Fruit fly (Drosophila melanogaster) whole organism, embryonic: Measurements from ENCODE around the gene grsm.

Experiments used
- Aef1 ChIP-seq: fragments of 200-800 bp; sonication (Bioruptor generic); IDR thresholded peaks from 3 replicates; pipeline ENCODE4 v1.3.6; 2022; ENCODE audit warnings: missing biosample characterization, missing genetic modification characterization
- BEAF-32 ChIP-seq: fragments of 200-800 bp; sonication (Bioruptor generic); optimal IDR thresholded peaks from 3 replicates; lab custom pipeline; 2017; ENCODE audit warnings: missing biosample characterization, missing genetic modification characterization, mild to moderate bottlenecking, moderate library complexity, missing genetic modification reagents
- BtbVII ChIP-seq: fragments of 200-800 bp; sonication (Bioruptor generic); optimal IDR thresholded peaks from 3 replicates; lab custom pipeline; 2017; ENCODE audit warnings: missing biosample characterization, mild to moderate bottlenecking, missing genetic modification characterization
- CG12299 ChIP-seq: fragments of 200-800 bp; sonication (Bioruptor generic); optimal IDR thresholded peaks from 2 replicates; lab custom pipeline; 2018; ENCODE audit warnings: missing biosample characterization, mild to moderate bottlenecking, missing genetic modification characterization
- CG13296 ChIP-seq: fragments of 200-800 bp; sonication (Bioruptor generic); optimal IDR thresholded peaks from 3 replicates; lab custom pipeline; 2018; ENCODE audit warnings: missing biosample characterization, mild to moderate bottlenecking, missing genetic modification characterization
- CG14965 ChIP-seq: fragments of 200-800 bp; sonication (Bioruptor generic); optimal IDR thresholded peaks from 2 replicates; lab custom pipeline; 2016; ENCODE audit warnings: missing biosample characterization, missing genetic modification characterization, borderline replicate concordance
- CG15479 ChIP-seq: fragments of 200-800 bp; sonication (Bioruptor generic); optimal IDR thresholded peaks from 3 replicates; lab custom pipeline; 2019; ENCODE audit warnings: missing biosample characterization, mild to moderate bottlenecking, missing genetic modification characterization, moderate library complexity
- CG17568 ChIP-seq: fragments of 200-800 bp; sonication (Bioruptor generic); optimal IDR thresholded peaks from 2 replicates; lab custom pipeline; 2018; ENCODE audit warnings: missing biosample characterization, mild to moderate bottlenecking, missing genetic modification characterization, moderate library complexity
- CG18476 ChIP-seq: fragments of 200-800 bp; sonication (Bioruptor generic); optimal IDR thresholded peaks from 2 replicates; lab custom pipeline; 2016; ENCODE audit warnings: missing biosample characterization, mild to moderate bottlenecking, missing genetic modification characterization
- CG2120 ChIP-seq: fragments of 200-800 bp; sonication (Bioruptor generic); optimal IDR thresholded peaks from 3 replicates; lab custom pipeline; 2016; ENCODE audit warnings: missing biosample characterization, missing genetic modification characterization
- CG2678 ChIP-seq: fragments of 200-800 bp; sonication (Bioruptor generic); optimal IDR thresholded peaks from 3 replicates; lab custom pipeline; 2019; ENCODE audit warnings: missing biosample characterization, mild to moderate bottlenecking, missing genetic modification characterization, moderate library complexity
- CG3065 ChIP-seq: fragments of 200-800 bp; sonication (Bioruptor generic); optimal IDR thresholded peaks from 2 replicates; lab custom pipeline; 2016; ENCODE audit warnings: missing biosample characterization, missing genetic modification characterization
- CG33557 ChIP-seq: fragments of 200-800 bp; sonication (Bioruptor generic); optimal IDR thresholded peaks from 2 replicates; lab custom pipeline; 2019; ENCODE audit warnings: missing biosample characterization, mild to moderate bottlenecking, missing genetic modification characterization, moderate library complexity
- CG3726 ChIP-seq: fragments of 200-800 bp; sonication (Bioruptor generic); IDR thresholded peaks from 3 replicates; pipeline ENCODE4, ENCODE4 v1.3.6; 2022; ENCODE audit warnings: missing biosample characterization, missing genetic modification characterization
- CG4730 ChIP-seq: fragments of 200-800 bp; sonication (Bioruptor generic); IDR thresholded peaks from 2 replicates; pipeline ENCODE4 v1.3.6; 2022; ENCODE audit warnings: missing biosample characterization, missing genetic modification characterization
- CG4820 ChIP-seq: fragments of 200-800 bp; sonication (Bioruptor generic); optimal IDR thresholded peaks from 3 replicates; lab custom pipeline; 2016; ENCODE audit warnings: missing biosample characterization, missing genetic modification characterization
- CG6175 ChIP-seq: fragments of 200-800 bp; sonication (Bioruptor generic); IDR thresholded peaks from 3 replicates; pipeline ENCODE4 v1.3.6; 2022; ENCODE audit warnings: missing biosample characterization, missing genetic modification characterization
- CG6854 ChIP-seq: fragments of 200-800 bp; sonication (Bioruptor generic); optimal IDR thresholded peaks from 3 replicates; lab custom pipeline; 2017; ENCODE audit warnings: missing biosample characterization, mild to moderate bottlenecking, missing genetic modification characterization
- CG9817 ChIP-seq: fragments of 200-800 bp; sonication (Bioruptor generic); optimal IDR thresholded peaks from 2 replicates; lab custom pipeline; 2018; ENCODE audit warnings: missing biosample characterization, mild to moderate bottlenecking, missing genetic modification characterization, moderate library complexity
- CG9932 ChIP-seq: fragments of 200-800 bp; sonication (Bioruptor generic); IDR thresholded peaks from 2 replicates; pipeline ENCODE4 v1.3.6; 2022; ENCODE audit warnings: missing biosample characterization, missing genetic modification characterization
- CoRest ChIP-seq: fragments of 200-800 bp; sonication (Bioruptor generic); optimal IDR thresholded peaks from 3 replicates; lab custom pipeline; 2018; ENCODE audit warnings: missing biosample characterization, mild to moderate bottlenecking, missing genetic modification characterization, moderate library complexity
- D ChIP-seq, 2 experiments: fragments of 200-800 bp in 1 of 2; fragments of >200 bp in 1 of 2; sonication (Bioruptor generic) in 1 of 2; optimal IDR thresholded peaks; 2 replicates in 1 of 2; 3 replicates in 1 of 2; lab custom pipeline; 2017; ENCODE audit warnings: mild to moderate bottlenecking in 1 of 2, missing biosample characterization in 1 of 2, missing genetic modification characterization in 1 of 2, missing genetic modification reagents in 1 of 2
- E2f2 ChIP-seq: fragments of 200-800 bp; sonication (Bioruptor generic); IDR thresholded peaks from 2 replicates; pipeline ENCODE4 v1.3.6; 2022; ENCODE audit warnings: missing biosample characterization, missing genetic modification characterization
- Elba2 ChIP-seq: fragments of 200-800 bp; sonication (Bioruptor generic); optimal IDR thresholded peaks from 3 replicates; lab custom pipeline; 2016; ENCODE audit warnings: missing biosample characterization, missing genetic modification characterization
- HmgZ ChIP-seq: fragments of 200-800 bp; sonication (Bioruptor generic); optimal IDR thresholded peaks from 2 replicates; lab custom pipeline; 2018; ENCODE audit warnings: missing biosample characterization, mild to moderate bottlenecking, missing genetic modification characterization
- Mes4 ChIP-seq: fragments of 200-800 bp; sonication (Bioruptor generic); optimal IDR thresholded peaks from 2 replicates; lab custom pipeline; 2016; ENCODE audit warnings: missing biosample characterization, missing genetic modification characterization
- Oaz ChIP-seq: fragments of 200-800 bp; sonication (Bioruptor generic); IDR thresholded peaks from 2 replicates; pipeline ENCODE4 v1.3.6; 2022; ENCODE audit warnings: missing biosample characterization, missing genetic modification characterization
- Poxn ChIP-seq: fragments of 200-800 bp; sonication (Bioruptor generic); IDR thresholded peaks from 2 replicates; pipeline ENCODE4 v1.3.6; 2022; ENCODE audit warnings: missing biosample characterization, missing genetic modification characterization
- Stat92E ChIP-seq, 3 experiments: fragments of >200 bp in 2 of 3; fragments of 200-800 bp in 1 of 3; sonication (Bioruptor generic) in 1 of 3; optimal IDR thresholded peaks; 2 replicates each; lab custom pipeline; 2017 to 2019; ENCODE audit warnings: missing biosample characterization in 3 of 3, missing genetic modification characterization in 3 of 3, mild to moderate bottlenecking in 1 of 3, moderate library complexity in 1 of 3
- YL-1 ChIP-seq: fragments of 200-800 bp; sonication (Bioruptor generic); optimal IDR thresholded peaks from 3 replicates; lab custom pipeline; 2017; ENCODE audit warnings: missing biosample characterization, mild to moderate bottlenecking, missing genetic modification characterization
- btn ChIP-seq: fragments of 200-800 bp; sonication (Bioruptor generic); optimal IDR thresholded peaks from 2 replicates; lab custom pipeline; 2016; ENCODE audit warnings: missing biosample characterization, missing genetic modification characterization
- chm ChIP-seq: fragments of 200-800 bp; sonication (Bioruptor generic); IDR thresholded peaks from 2 replicates; pipeline ENCODE4 v1.3.6; 2022; ENCODE audit warnings: missing biosample characterization, missing genetic modification characterization
- chn ChIP-seq: fragments of 200-800 bp; sonication (Bioruptor generic); optimal IDR thresholded peaks from 2 replicates; lab custom pipeline; 2016; ENCODE audit warnings: missing biosample characterization, missing genetic modification characterization
- corto ChIP-seq: fragments of 200-800 bp; sonication (Bioruptor generic); optimal IDR thresholded peaks from 2 replicates; lab custom pipeline; 2016; ENCODE audit warnings: missing biosample characterization, mild to moderate bottlenecking, missing genetic modification characterization, moderate library complexity
- fd64A ChIP-seq: fragments of 200-800 bp; sonication (Bioruptor generic); optimal IDR thresholded peaks from 3 replicates; lab custom pipeline; 2018; ENCODE audit warnings: missing biosample characterization, mild to moderate bottlenecking, missing genetic modification characterization
- gro ChIP-seq: fragments of 200-800 bp; sonication (Bioruptor generic); optimal IDR thresholded peaks from 2 replicates; lab custom pipeline; 2016; ENCODE audit warnings: missing biosample characterization, missing genetic modification characterization
- gt ChIP-seq: fragments of 200-800 bp; sonication (Bioruptor generic); IDR thresholded peaks from 2 replicates; pipeline ENCODE4 v1.3.6; 2022; ENCODE audit warnings: missing biosample characterization, missing genetic modification characterization
- ham ChIP-seq: fragments of 200-800 bp; sonication (Bioruptor generic); IDR thresholded peaks from 2 replicates; pipeline ENCODE4 v1.3.6; 2022; ENCODE audit warnings: missing biosample characterization, missing genetic modification characterization
- knrl ChIP-seq: fragments of 200-800 bp; sonication (Bioruptor generic); IDR thresholded peaks from 3 replicates; pipeline ENCODE4 v1.3.6; 2022; ENCODE audit warnings: missing biosample characterization, missing genetic modification characterization; ENCODE audit not compliant: partially characterized antibody
- nerfin-1 ChIP-seq: fragments of 200-800 bp; sonication (Bioruptor generic); optimal IDR thresholded peaks from 3 replicates; lab custom pipeline; 2019; ENCODE audit warnings: missing biosample characterization, mild to moderate bottlenecking, missing genetic modification characterization, moderate library complexity
- nmo ChIP-seq: fragments of 200-800 bp; sonication (Bioruptor generic); optimal IDR thresholded peaks from 2 replicates; lab custom pipeline; 2018; ENCODE audit warnings: missing biosample characterization, mild to moderate bottlenecking, missing genetic modification characterization, moderate library complexity
- org-1 ChIP-seq: fragments of 200-800 bp; sonication (Bioruptor generic); optimal IDR thresholded peaks from 2 replicates; lab custom pipeline; 2017; ENCODE audit warnings: missing biosample characterization, missing genetic modification characterization
- sc ChIP-seq, 3 experiments: fragments of >200 bp in 2 of 3; fragments of 200-800 bp in 1 of 3; sonication (Bioruptor generic) in 1 of 3; optimal IDR thresholded peaks; 2 replicates in 2 of 3; 3 replicates in 1 of 3; lab custom pipeline; 2017; ENCODE audit warnings: mild to moderate bottlenecking in 1 of 3, missing biosample characterization in 1 of 3, missing genetic modification characterization in 1 of 3, missing genetic modification reagents in 1 of 3
- sens ChIP-seq: fragments of 200-800 bp; sonication (Bioruptor generic); peaks from one replicate; lab custom pipeline; 2016; ENCODE audit warnings: missing biosample characterization, missing genetic modification characterization
- ttk ChIP-seq: fragments of 200-800 bp; sonication (Bioruptor generic); IDR thresholded peaks from 2 replicates; pipeline ENCODE4 v2.1.2; 2022; ENCODE audit warnings: missing biosample characterization, missing genetic modification characterization
- z ChIP-seq: fragments of 200-800 bp; sonication (Bioruptor generic); IDR thresholded peaks from 3 replicates; pipeline ENCODE4 v1.3.6; 2022; ENCODE audit warnings: missing biosample characterization, missing genetic modification characterization
- zen2 ChIP-seq: fragments of 200-800 bp; sonication (Bioruptor generic); IDR thresholded peaks from 3 replicates; pipeline ENCODE4 v1.3.6; 2022; ENCODE audit warnings: missing biosample characterization, missing genetic modification characterization; ENCODE audit not compliant: partially characterized antibody
- zfh2 ChIP-seq: fragments of 200-800 bp; sonication (Bioruptor generic); optimal IDR thresholded peaks from 2 replicates; lab custom pipeline; 2016; ENCODE audit warnings: missing biosample characterization, missing genetic modification characterization

grsm gene

dm6 chr3R:12982167-12982981 is 14.9 kb upstream of the grsm start (continued):
- TF ChIP-seq CG6175 (GFP tag; lab: Robert Waterston, UW), result no peak
- TF ChIP-seq gro, result no peak
- peak; percentile 64 for TF ChIP-seq HmgZ (tag; lab: Kevin White, UChicago)
- peak; percentile 42 for TF ChIP-seq BtbVII (GFP tag; lab: Kevin White, UChicago)
- no peak for TF ChIP-seq gt (GFP tag; lab: Robert Waterston, UW)
- TF ChIP-seq CG33557 (GFP tag; lab: Kevin White, UChicago), result no peak
- TF ChIP-seq CG14965 (GFP tag; lab: Kevin White, UChicago), result no peak
- no peak for TF ChIP-seq CG15479
- TF ChIP-seq CG3065 (GFP tag; lab: Kevin White, UChicago), result no peak
- TF ChIP-seq CG6854, result peak; percentile 67
- TF ChIP-seq nerfin-1 (tag; lab: Kevin White, UChicago), result peak; percentile 52
- peak; percentile 76 for TF ChIP-seq sens (GFP tag; lab: Kevin White, UChicago)
- TF ChIP-seq corto (GFP tag; lab: Kevin White, UChicago), result peak; percentile 10
- TF ChIP-seq YL-1 (GFP tag; lab: Kevin White, UChicago), result no peak
- TF ChIP-seq zfh2 (GFP tag; lab: Kevin White, UChicago), result peak; percentile 60
- no peak for TF ChIP-seq CG3726 (GFP tag; lab: Robert Waterston, UW)
- peak; percentile 15; the same call in 1 of the 2 replicates for TF ChIP-seq E2f2 (GFP tag; lab: Robert Waterston, UW)
- TF ChIP-seq Mes4 (GFP tag; lab: Kevin White, UChicago), result no peak
- TF ChIP-seq CG9817 (tag; lab: Kevin White, UChicago), result peak; percentile 70
- peak; percentile 71 for TF ChIP-seq Aef1 (GFP tag; lab: Robert Waterston, UW)
- peak; percentile 79 for TF ChIP-seq CG13296
- peak; percentile 89 for TF ChIP-seq CG2678 (tag; lab: Kevin White, UChicago)
- TF ChIP-seq Poxn (GFP tag; lab: Robert Waterston, UW), result 0 out of 2 replicates have a peak, but pooled peaks have one; percentile 6
- TF ChIP-seq knrl (GFP tag; lab: Robert Waterston, UW), result no peak
- TF ChIP-seq CG18476, result peak; percentile 31
- no peak for TF ChIP-seq Elba2 (GFP tag; lab: Kevin White, UChicago)
- TF ChIP-seq CG17568, result peak; percentile 33
- no peak for TF ChIP-seq CG4730
- no peak for TF ChIP-seq D (optimal IDR thresholded peaks at IDR 0.05; lab: Kevin White, UChicago)
- TF ChIP-seq D (GFP tag; optimal IDR thresholded peaks at IDR 0.05; lab: Kevin White, UChicago), result peak; percentile 31
- no peak for TF ChIP-seq btn (GFP tag; lab: Kevin White, UChicago)
- no peak for TF ChIP-seq fd64A (GFP tag; lab: Kevin White, UChicago)
- peak; percentile 50 for TF ChIP-seq Oaz (GFP tag; lab: Robert Waterston, UW)
- TF ChIP-seq chm (GFP tag; lab: Robert Waterston, UW), result no peak
- peak; percentile 62 for TF ChIP-seq chn (GFP tag; lab: Kevin White, UChicago)
- no peak for TF ChIP-seq Stat92E (GFP tag; optimal IDR thresholded peaks at IDR 0.05; lab: Kevin White, UChicago)
- TF ChIP-seq BEAF-32 (GFP tag; lab: Kevin White, UChicago), result no peak
- no peak for TF ChIP-seq ham (GFP tag; lab: Robert Waterston, UW)
- peak; percentile 81 for TF ChIP-seq CG9932 (GFP tag; lab: Robert Waterston, UW)
- TF ChIP-seq z, result no peak
- TF ChIP-seq CG2120, result peak; percentile 83
- peak; percentile 34 for TF ChIP-seq nmo (GFP tag; lab: Kevin White, UChicago)
- peak; percentile 85 for TF ChIP-seq CoRest
- 0 out of 2 replicates have a peak, but pooled peaks have one; percentile 20 for TF ChIP-seq ttk (GFP tag; lab: Robert Waterston, UW)
- TF ChIP-seq org-1 (GFP tag; lab: Kevin White, UChicago), result peak; percentile 43
- TF ChIP-seq sc (optimal IDR thresholded peaks at IDR 0.05; lab: Kevin White, UChicago), result no peak
- TF ChIP-seq sc (GFP tag; optimal IDR thresholded peaks at IDR 0.05; lab: Kevin White, UChicago), result peak; percentile 12
- peak; percentile 33 for TF ChIP-seq CG4820 (GFP tag; lab: Kevin White, UChicago)
- TF ChIP-seq zen2 (GFP tag; lab: Robert Waterston, UW), result no peak
- peak; percentile 14 for TF ChIP-seq CG12299 (tag; lab: Kevin White, UChicago)
